Fruit fly (Drosophila melanogaster): ENCODE measurements around the gene CG33252.
A peak's percentile ranks its signal among the peaks of the same experiment; 100 is the strongest.

The CG33252 gene

dm6 chrX:16867622-16868021 lies 29.4 kb downstream of the CG33252 start (continued):
- TF ChIP-seq Camta (GFP tag; optimal IDR thresholded peaks at IDR 0.05) (no peak), z (GFP tag; IDR thresholded peaks at IDR 0.05) (no peak), gem (tag; optimal IDR thresholded peaks at IDR 0.05) (peak; percentile 52), CG2116 (GFP tag; optimal IDR thresholded peaks at IDR 0.05) (no peak), ase (GFP tag; IDR thresholded peaks at IDR 0.05) (0 out of 3 replicates have a peak, but pooled peaks have one; percentile 16), CG9437 (GFP tag; optimal IDR thresholded peaks at IDR 0.05) (no peak), ash1 (GFP tag; optimal IDR thresholded peaks at IDR 0.05) (no peak), CkIIα-i1 (GFP tag; IDR thresholded peaks at IDR 0.05) (no peak), br (optimal IDR thresholded peaks at IDR 0.05) (no peak), Pdp1 (GFP tag; optimal IDR thresholded peaks at IDR 0.05) (no peak), CG7357 (GFP tag; IDR thresholded peaks at IDR 0.05) (no peak), Nf-YB (GFP tag; optimal IDR thresholded peaks at IDR 0.05) (no peak), Eip74EF (GFP tag; optimal IDR thresholded peaks at IDR 0.05) (peak in 1 of 2 experiments; percentile 5), CG18599 (GFP tag; optimal IDR thresholded peaks at IDR 0.05) (no peak), unpg (GFP tag; optimal IDR thresholded peaks at IDR 0.05) (peak; percentile 9), sisA (GFP tag; IDR thresholded peaks at IDR 0.05) (no peak)

dm6 chrX:16859732-16860131 lies 37.3 kb downstream of the CG33252 start:
- TF ChIP-seq CG30403 (GFP tag; optimal IDR thresholded peaks at IDR 0.05) = no peak
- peak; percentile 16 for TF ChIP-seq CG11504 (tag; optimal IDR thresholded peaks at IDR 0.05)
- TF ChIP-seq dmrt99B (tag; optimal IDR thresholded peaks at IDR 0.05) = peak; percentile 20
- TF ChIP-seq CG6654 (GFP tag; optimal IDR thresholded peaks at IDR 0.05) = no peak

- TF ChIP-seq tap (tag; optimal IDR thresholded peaks at IDR 0.05) = peak; percentile 21
- TF ChIP-seq Hsf (GFP tag; optimal IDR thresholded peaks at IDR 0.05) = peak; percentile 43
- peak; percentile 18; the same call in 1 of the 2 replicates for TF ChIP-seq E2f2 (GFP tag; IDR thresholded peaks at IDR 0.05)
- TF ChIP-seq Vsx1 (GFP tag; optimal IDR thresholded peaks at IDR 0.05) = peak; percentile 31
- no peak for TF ChIP-seq NK7.1 (GFP tag; optimal IDR thresholded peaks at IDR 0.05)
- TF ChIP-seq Trl (optimal IDR thresholded peaks at IDR 0.05) = no peak
- no peak for TF ChIP-seq Trl (GFP tag; optimal IDR thresholded peaks at IDR 0.05)
- TF ChIP-seq CG4360 (GFP tag; IDR thresholded peaks at IDR 0.05) = no peak
- peak; percentile 47 for TF ChIP-seq CG18599 (GFP tag; optimal IDR thresholded peaks at IDR 0.05)
- no peak for TF ChIP-seq bbx (GFP tag; IDR thresholded peaks at IDR 0.05; ENCODE audit: partially characterized antibody)
- no peak for TF ChIP-seq MESR4 (GFP tag; optimal IDR thresholded peaks at IDR 0.05)
- TF ChIP-seq unpg (GFP tag; optimal IDR thresholded peaks at IDR 0.05) = peak; percentile 73
- no peak for TF ChIP-seq CG9609 (GFP tag; optimal IDR thresholded peaks at IDR 0.05)
- TF ChIP-seq CHES-1-like (GFP tag; optimal IDR thresholded peaks at IDR 0.05) = no peak
- no peak for TF ChIP-seq Nf-YA (GFP tag; IDR thresholded peaks at IDR 0.05)
- TF ChIP-seq klu (GFP tag; IDR thresholded peaks at IDR 0.05) = no peak
- TF ChIP-seq HmgZ (tag; optimal IDR thresholded peaks at IDR 0.05) = no peak
- no peak for TF ChIP-seq cato (GFP tag; optimal IDR thresholded peaks at IDR 0.05; ENCODE audit: borderline replicate concordance)
- no peak for TF ChIP-seq CG15011 (GFP tag; optimal IDR thresholded peaks at IDR 0.05)
- no peak for TF ChIP-seq sna (GFP tag; IDR thresholded peaks at IDR 0.05; ENCODE audit: partially characterized antibody)
- peak; percentile 72 for TF ChIP-seq nmo (GFP tag; optimal IDR thresholded peaks at IDR 0.05)
- no peak for TF ChIP-seq Max (GFP tag; optimal IDR thresholded peaks at IDR 0.05)
- TF ChIP-seq vfl (GFP tag; optimal IDR thresholded peaks at IDR 0.05) = no peak
- no peak for TF ChIP-seq CG14441 (GFP tag; IDR thresholded peaks at IDR 0.05)
- TF ChIP-seq CG1792 (GFP tag; optimal IDR thresholded peaks at IDR 0.05) = no peak
- no peak for TF ChIP-seq Dp (GFP tag; optimal IDR thresholded peaks at IDR 0.05)
- TF ChIP-seq Fer3 (tag; optimal IDR thresholded peaks at IDR 0.05) = peak; percentile 13
- no peak for TF ChIP-seq C15 (GFP tag; IDR thresholded peaks at IDR 0.05)
- TF ChIP-seq usp (GFP tag; optimal IDR thresholded peaks at IDR 0.05) = no peak
- peak; percentile 14 for TF ChIP-seq Nf-YC (tag; optimal IDR thresholded peaks at IDR 0.05)
- no peak for TF ChIP-seq CG1603 (tag; optimal IDR thresholded peaks at IDR 0.05)
- TF ChIP-seq chm (GFP tag; IDR thresholded peaks at IDR 0.05) = no peak
Observed at dm6 chrX:16854746-16855145, 42.2 kb downstream of the CG33252 start.

All from whole organism, embryonic.